Worm (Caenorhabditis elegans) whole organism, L2 larva: ENCODE data around the gene spp-7.

ENCODE experiments used
- C34F6.9 ChIP-seq: fragments of 150-350 bp; optimal IDR thresholded peaks from 2 replicates; lab custom pipeline; 2014; ENCODE audit warnings: missing biosample characterization, missing genetic modification characterization
- nhr-12 ChIP-seq: fragments of 150-350 bp; optimal IDR thresholded peaks from 2 replicates; lab custom pipeline; 2014; ENCODE audit warnings: missing biosample characterization, missing genetic modification characterization
- nhr-237 ChIP-seq: fragments of 150-350 bp; optimal IDR thresholded peaks from 2 replicates; lab custom pipeline; 2014; ENCODE audit warnings: missing biosample characterization, missing genetic modification characterization
- unc-39 ChIP-seq: fragments of 150-350 bp; optimal IDR thresholded peaks from 2 replicates; lab custom pipeline; 2014; ENCODE audit warnings: missing biosample characterization, missing genetic modification characterization

DNA sequence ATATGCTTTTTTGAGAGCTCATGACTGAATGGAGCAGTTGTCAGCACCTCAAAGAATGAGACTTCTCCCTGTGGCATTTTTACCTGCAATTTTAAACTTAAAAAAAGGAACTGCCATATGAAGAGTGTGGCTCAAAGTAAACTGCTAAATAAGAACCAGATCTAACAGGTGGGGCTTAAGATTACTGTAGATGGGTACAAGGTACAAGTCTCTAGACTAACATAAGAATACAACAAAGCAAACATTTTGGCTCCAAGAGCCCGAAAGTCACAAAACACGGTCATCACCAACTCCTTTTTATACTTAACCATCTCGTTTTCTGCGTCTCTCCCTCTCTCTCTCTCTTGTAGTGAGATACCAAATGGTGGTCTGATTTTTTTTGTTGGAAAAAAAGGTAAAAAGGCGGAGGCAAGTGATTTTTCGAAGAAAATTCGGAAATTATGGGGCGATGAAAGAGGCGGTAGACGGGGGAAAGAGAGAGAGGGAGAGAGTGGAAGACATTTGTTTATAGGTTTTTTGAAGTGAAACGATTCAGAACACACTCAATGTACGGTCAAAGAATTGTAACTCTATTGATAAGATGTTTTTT is 27.0 kb downstream of the spp-7 start, which contains the start of gene elo-6:
- TF ChIP-seq unc-39 (tag; lab: Kevin White, UChicago) (no peak), nhr-237 (tag; lab: Kevin White, UChicago) (no peak), nhr-12 (no peak), C34F6.9 (no peak)
